Worm (Caenorhabditis elegans): ENCODE results near the gene vps-32.1.
A peak's percentile ranks its signal among the peaks of the same experiment; 100 is the strongest.

vps-32.1 gene

DNA sequence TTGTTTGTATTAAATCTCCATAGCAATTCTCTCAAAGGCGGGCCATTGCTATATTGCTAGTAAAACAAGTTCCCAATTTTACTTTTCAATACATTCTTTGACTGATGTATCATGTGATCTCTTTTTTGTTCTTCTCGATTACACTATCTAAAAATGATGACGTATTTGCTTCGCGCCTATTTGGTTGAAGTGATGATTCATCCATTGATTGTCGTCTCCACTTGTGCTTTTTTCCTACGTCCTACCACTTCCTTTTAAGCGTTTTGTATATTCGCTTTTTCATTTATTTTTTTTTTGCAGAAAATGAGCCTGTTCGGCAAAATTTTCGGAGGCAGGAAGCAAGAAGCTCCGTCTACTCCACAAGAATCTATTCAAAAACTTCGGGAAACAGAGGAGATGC, at the start of gene vps-32.1:
TSS of gene vps-32.1 (plus strand) at position 301 of the 400 bp plus-strand sequence.
- TF ChIP-seq nfya-2 (GFP tag; IDR thresholded peaks at IDR 0.05), result no peak
- TF ChIP-seq lin-26 (GFP tag; IDR thresholded peaks at IDR 0.05), result 0 out of 2 replicates have a peak, but pooled peaks have one; percentile 19
- TF ChIP-seq rcor-1 (GFP tag; IDR thresholded peaks at IDR 0.05), result no peak

DNA sequence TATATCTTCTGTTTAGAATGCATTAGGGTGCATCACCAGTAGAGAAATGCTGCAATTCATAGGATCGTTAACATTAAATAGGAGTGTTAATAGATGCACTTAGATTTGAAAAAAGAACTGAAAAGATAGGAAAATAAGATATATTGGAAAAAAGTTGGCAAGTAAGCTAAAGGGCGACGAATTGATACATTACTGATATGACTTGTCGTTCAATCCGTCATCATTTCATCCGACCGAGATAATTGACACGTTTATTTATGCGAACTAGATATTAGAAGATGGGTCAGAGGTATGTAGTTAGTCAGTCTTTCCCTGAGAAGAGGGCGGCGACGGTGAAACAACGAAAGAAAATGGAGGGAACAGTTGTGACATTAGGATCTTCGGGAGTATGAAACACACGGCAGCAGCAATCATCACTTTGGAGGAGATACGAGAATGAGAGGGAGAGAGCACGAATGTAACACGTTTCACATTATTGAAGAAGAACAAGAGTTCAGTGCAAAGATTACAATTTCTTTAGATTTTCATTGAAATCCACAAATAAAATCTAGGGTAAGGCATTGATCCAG, 44.6 kb upstream of the vps-32.1 start, which contains the start of gene lron-15:
TSS of gene lron-15 (minus strand) at position 51 of the 569 bp plus-strand sequence.
- TF ChIP-seq F22D6.2 (tag; optimal IDR thresholded peaks at IDR 0.05), result no peak
- no peak for TF ChIP-seq ama-1 (optimal IDR thresholded peaks at IDR 0.05)
- TF ChIP-seq ama-1 (GFP tag; optimal IDR thresholded peaks at IDR 0.05), result no peak
- TF ChIP-seq ceh-27 (GFP tag; optimal IDR thresholded peaks at IDR 0.05), result no peak
- TF ChIP-seq F55B11.4 (tag; optimal IDR thresholded peaks at IDR 0.05; ENCODE audit: borderline replicate concordance, insufficient read depth), result no peak
- TF ChIP-seq lsy-27 (tag; optimal IDR thresholded peaks at IDR 0.05; ENCODE audit: borderline replicate concordance, insufficient read depth), result no peak
- no peak for TF ChIP-seq somi-1 (GFP tag; optimal IDR thresholded peaks at IDR 0.05)
- no peak for TF ChIP-seq aptf-2 (GFP tag; conservative IDR thresholded peaks at IDR 0.05)
- no peak for TF ChIP-seq athp-1 (tag; optimal IDR thresholded peaks at IDR 0.05)
- TF ChIP-seq F23B12.7 (tag; optimal IDR thresholded peaks at IDR 0.05; ENCODE audit: insufficient read depth), result no peak

DNA sequence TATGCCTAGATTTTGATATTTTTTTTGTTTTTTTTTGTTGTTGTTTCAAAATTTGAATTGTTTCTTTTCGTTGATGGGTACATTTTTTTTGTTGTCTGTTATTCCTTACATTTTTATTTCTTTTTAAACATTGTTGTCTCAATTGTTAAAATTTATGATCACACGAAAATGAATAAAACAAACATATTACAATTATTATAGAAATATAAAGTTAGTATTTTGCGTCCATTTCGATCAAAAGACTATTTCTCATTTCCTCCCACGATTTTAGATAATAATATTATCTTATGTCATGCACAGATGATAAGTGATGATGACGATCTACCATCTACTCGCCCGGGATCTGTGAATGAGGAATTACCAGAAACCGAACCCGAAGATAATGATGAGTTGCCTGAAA, 34.8 kb upstream of the vps-32.1 start, which contains the start of gene wrn-1:
TSS of gene wrn-1 (plus strand) at position 301 of the 400 bp plus-strand sequence.
- TF ChIP-seq F57C9.4 (tag; optimal IDR thresholded peaks at IDR 0.05) (no peak), ceh-40 (GFP tag; IDR thresholded peaks at IDR 0.05) (no peak), akir-1 (GFP tag; optimal IDR thresholded peaks at IDR 0.05) (no peak), snpc-4 (GFP tag; optimal IDR thresholded peaks at IDR 0.05) (no peak), snpc-4 (tag; optimal IDR thresholded peaks at IDR 0.05) (no peak), let-607 (tag; optimal IDR thresholded peaks at IDR 0.05) (no peak), nfya-2 (GFP tag; IDR thresholded peaks at IDR 0.05) (no peak), ztf-6 (GFP tag; IDR thresholded peaks at IDR 0.05) (no peak), rcor-1 (GFP tag; IDR thresholded peaks at IDR 0.05) (no peak)

DNA sequence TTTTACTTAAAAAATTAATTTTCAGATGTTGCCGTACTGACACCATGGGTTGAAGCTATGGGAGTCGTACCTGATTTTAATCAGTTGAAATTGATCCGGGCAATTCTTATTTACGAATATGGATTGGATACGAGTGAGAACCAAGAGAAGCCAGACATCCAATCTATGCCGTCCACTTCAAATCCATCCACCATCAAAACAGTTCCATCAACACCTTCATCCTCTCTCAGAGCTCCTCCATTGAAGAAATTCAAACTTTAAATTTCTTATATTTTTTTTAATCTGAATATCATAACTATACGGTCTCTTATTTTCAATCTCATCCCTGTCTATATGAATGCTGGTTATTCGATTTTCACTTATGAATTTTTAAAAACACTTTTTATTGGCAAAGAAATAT, 30.6 kb upstream of the vps-32.1 start:
- TF ChIP-seq ztf-28 (GFP tag; IDR thresholded peaks at IDR 0.05), result no peak
- 0 out of 2 replicates have a peak, but pooled peaks have one; percentile 41 for TF ChIP-seq K11D2.4 (GFP tag; IDR thresholded peaks at IDR 0.05)
- no peak for TF ChIP-seq ztf-3 (GFP tag; optimal IDR thresholded peaks at IDR 0.05)
- TF ChIP-seq ztf-26 (tag; optimal IDR thresholded peaks at IDR 0.05), result no peak
- TF ChIP-seq tlf-1 (GFP tag; optimal IDR thresholded peaks at IDR 0.05), result peak; percentile 28
- TF ChIP-seq lsy-27 (tag; optimal IDR thresholded peaks at IDR 0.05; ENCODE audit: borderline replicate concordance, insufficient read depth), result no peak
- peak; percentile 34; the same call in 1 of the 2 replicates for TF ChIP-seq lir-1 (GFP tag; conservative IDR thresholded peaks at IDR 0.05)
- TF ChIP-seq F10E7.11 (tag; optimal IDR thresholded peaks at IDR 0.05), result no peak
- TF ChIP-seq unc-130 (GFP tag; optimal IDR thresholded peaks at IDR 0.05), result no peak
- no peak for TF ChIP-seq F52B5.7 (tag; optimal IDR thresholded peaks at IDR 0.05)
- TF ChIP-seq ekl-4 (GFP tag; IDR thresholded peaks at IDR 0.05), result peak; percentile 60
- TF ChIP-seq hlh-12 (tag; optimal IDR thresholded peaks at IDR 0.05), result no peak
- peak; percentile 10 for TF ChIP-seq tbp1 (GFP tag; optimal IDR thresholded peaks at IDR 0.05)
- TF ChIP-seq Y79H2A.3 (GFP tag; conservative IDR thresholded peaks at IDR 0.05), result no peak
- TF ChIP-seq F37B4.10 (GFP tag; IDR thresholded peaks at IDR 0.05), result no peak
- no peak for TF ChIP-seq ZK185.1 (tag; optimal IDR thresholded peaks at IDR 0.05; ENCODE audit: poor library complexity, severe bottlenecking)
- TF ChIP-seq egrh-3 (GFP tag; IDR thresholded peaks at IDR 0.05), result no peak
- TF ChIP-seq snpc-1.3 (tag; optimal IDR thresholded peaks at IDR 0.05; ENCODE audit: insufficient read depth), result no peak
- TF ChIP-seq snpc-1.1 (tag; optimal IDR thresholded peaks at IDR 0.05; ENCODE audit: insufficient read depth), result no peak
- TF ChIP-seq ceh-100 (GFP tag; IDR thresholded peaks at IDR 0.05), result no peak
- TF ChIP-seq lin-35 (GFP tag; optimal IDR thresholded peaks at IDR 0.05), result no peak
- 0 out of 2 replicates have a peak, but pooled peaks have one; percentile 32 for TF ChIP-seq pbrm-1 (GFP tag; IDR thresholded peaks at IDR 0.05)
- no peak for TF ChIP-seq egl-18 (GFP tag; IDR thresholded peaks at IDR 0.05)
- TF ChIP-seq ets-4 (GFP tag; optimal IDR thresholded peaks at IDR 0.05), result no peak

Data from whole organism, young adult.